Worm (Caenorhabditis elegans) whole organism, L2 larva: ENCODE results near the gene C15B12.4.

Experiments used
- R02D3.7 ChIP-seq: fragments of 150-350 bp; optimal IDR thresholded peaks from 2 replicates; lab custom pipeline; 2014; ENCODE audit warnings: missing biosample characterization, missing genetic modification characterization
- ZK546.5 ChIP-seq: sonication (generic microtip); optimal IDR thresholded peaks from 2 replicates; lab custom pipeline; 2017; ENCODE audit warnings: missing biosample characterization, missing genetic modification characterization
- alr-1 ChIP-seq: fragments of 150-350 bp; optimal IDR thresholded peaks from 2 replicates; lab custom pipeline; 2014; ENCODE audit warnings: missing biosample characterization, missing genetic modification characterization
- aly-2 ChIP-seq: fragments of 150-350 bp; optimal IDR thresholded peaks from 2 replicates; lab custom pipeline; 2014; ENCODE audit warnings: missing biosample characterization, missing genetic modification characterization
- ceh-16 ChIP-seq: fragments of 150-350 bp; optimal IDR thresholded peaks from 2 replicates; lab custom pipeline; 2014; ENCODE audit warnings: missing biosample characterization, missing genetic modification characterization
- elt-3 ChIP-seq: sonication (generic microtip); optimal IDR thresholded peaks from 2 replicates; lab custom pipeline; 2017; ENCODE audit warnings: missing biosample characterization, missing genetic modification characterization
- lin-13 ChIP-seq: fragments of 150-350 bp; optimal IDR thresholded peaks from 2 replicates; lab custom pipeline; 2014; ENCODE audit warnings: missing biosample characterization, missing genetic modification reagents, missing genetic modification characterization
- mab-5 ChIP-seq: fragments of 150-350 bp; optimal IDR thresholded peaks from 2 replicates; lab custom pipeline; 2014; ENCODE audit warnings: missing biosample characterization, missing genetic modification characterization
- nhr-23 ChIP-seq: fragments of 150-350 bp; optimal IDR thresholded peaks from 2 replicates; lab custom pipeline; 2014; ENCODE audit warnings: missing biosample characterization, missing genetic modification reagents, missing genetic modification characterization
- unc-39 ChIP-seq: fragments of 150-350 bp; optimal IDR thresholded peaks from 2 replicates; lab custom pipeline; 2014; ENCODE audit warnings: missing biosample characterization, missing genetic modification characterization

DNA sequence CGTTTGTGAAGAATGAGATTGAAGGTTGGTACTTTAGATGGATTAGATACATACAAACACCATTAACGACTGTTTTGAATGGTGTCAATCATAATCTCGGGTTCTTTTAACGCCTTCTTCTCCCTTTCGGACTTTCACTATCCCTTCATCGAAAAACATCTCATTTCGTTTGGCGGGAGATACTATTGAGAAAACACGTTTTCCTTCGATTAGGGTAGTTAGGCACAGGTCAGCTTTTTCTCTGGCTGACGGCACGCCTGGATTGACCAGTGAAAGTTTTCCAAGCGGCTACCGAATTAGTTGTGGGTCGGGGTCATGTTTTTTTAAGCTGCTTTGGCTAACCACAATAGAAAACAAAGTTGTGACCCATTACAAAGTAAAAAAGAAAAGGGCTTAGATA is 46.4 kb upstream of the C15B12.4 start:
- TF ChIP-seq ceh-16 (tag; lab: Kevin White, UChicago) (no peak), elt-3 (tag; lab: Kevin White, UChicago) (no peak), aly-2 (no peak), mab-5 (tag; lab: Kevin White, UChicago) (no peak), alr-1 (no peak), nhr-23 (no peak), lin-13 (GFP tag; lab: Kevin White, UChicago) (no peak), ZK546.5 (tag; lab: Kevin White, UChicago) (no peak), R02D3.7 (tag; lab: Kevin White, UChicago) (no peak), unc-39 (no peak)
